Worm (Caenorhabditis elegans) whole organism, late embryonic: ENCODE results near the gene rabr-2.

ENCODE experiments used
- C08G9.2 ChIP-seq: sonication (generic microtip); optimal IDR thresholded peaks from 2 replicates; lab custom pipeline; 2016; ENCODE audit warnings: mild to moderate bottlenecking, missing genetic modification characterization, moderate library complexity, missing compliant biosample characterization
- F13H6.1 ChIP-seq: sonication (generic microtip); optimal IDR thresholded peaks from 2 replicates; lab custom pipeline; 2016; ENCODE audit warnings: missing genetic modification characterization, missing compliant biosample characterization
- ama-1 ChIP-seq: fragments of 150-350 bp; optimal IDR thresholded peaks from 2 replicates; lab custom pipeline; 2014
- ceh-19 ChIP-seq: fragments of 200-800 bp; sonication (Bioruptor generic); optimal IDR thresholded peaks from 2 replicates; lab custom pipeline; 2018; ENCODE audit warnings: mild to moderate bottlenecking, missing genetic modification characterization, missing compliant biosample characterization
- ceh-6 ChIP-seq: fragments of 200-800 bp; sonication (Bioruptor generic); optimal IDR thresholded peaks from 2 replicates; lab custom pipeline; 2018; ENCODE audit warnings: mild to moderate bottlenecking, missing genetic modification characterization, missing compliant biosample characterization
- elt-2 ChIP-seq: sonication (generic microtip); optimal IDR thresholded peaks from 2 replicates; lab custom pipeline; 2016; ENCODE audit warnings: missing genetic modification reagents, missing genetic modification characterization, missing compliant biosample characterization
- hlh-8 ChIP-seq: sonication (generic microtip); optimal IDR thresholded peaks from 2 replicates; lab custom pipeline; 2016; ENCODE audit warnings: missing genotype, missing genetic modification characterization, missing compliant biosample characterization
- nhr-11 ChIP-seq: fragments of 150-350 bp; optimal IDR thresholded peaks from 2 replicates; lab custom pipeline; 2014; ENCODE audit warnings: missing biosample characterization, missing genetic modification characterization
- pros-1 ChIP-seq: fragments of 150-350 bp; optimal IDR thresholded peaks from 2 replicates; lab custom pipeline; 2014; ENCODE audit warnings: missing biosample characterization, missing genetic modification reagents, missing genetic modification characterization

DNA sequence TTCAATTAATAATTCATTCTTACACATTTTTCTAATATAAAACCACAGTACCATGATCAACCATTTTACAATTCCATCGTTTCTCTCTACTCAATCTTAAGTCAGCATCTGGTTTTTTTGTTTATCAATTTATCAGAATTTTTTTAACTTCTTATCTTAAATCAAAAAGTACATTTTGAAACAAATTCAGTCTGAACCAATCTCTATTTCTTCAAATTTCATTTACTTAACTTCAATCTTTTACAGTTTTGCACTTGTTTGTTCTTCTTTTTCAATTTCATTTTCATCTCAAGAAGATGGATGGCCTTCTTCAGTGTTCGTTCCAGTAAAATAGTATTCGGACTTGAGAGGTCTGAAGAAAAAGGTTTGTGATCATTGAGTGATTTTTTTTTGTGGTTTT, 10.1 kb downstream of the rabr-2 start, which contains the start of gene gba-3:
- no peak for TF ChIP-seq C08G9.2 (tag; lab: Kevin White, UChicago)
- TF ChIP-seq hlh-8 (tag; lab: Kevin White, UChicago): no peak
- no peak for TF ChIP-seq pros-1 (tag; lab: Kevin White, UChicago)
- no peak for TF ChIP-seq ceh-6
- no peak for TF ChIP-seq elt-2 (tag; lab: Kevin White, UChicago)
- no peak for TF ChIP-seq ama-1 (lab: Kevin White, UChicago)
- TF ChIP-seq F13H6.1 (tag; lab: Kevin White, UChicago): no peak
- no peak for TF ChIP-seq ceh-19 (GFP tag; lab: Kevin White, UChicago)
- no peak for TF ChIP-seq nhr-11 (tag; lab: Kevin White, UChicago)
